Fruit fly (Drosophila melanogaster) Kc167 (cell line): ENCODE measurements around the gene CG6066.

Experiments
- Myc ChIP-seq: fragments of >200 bp; optimal IDR thresholded peaks from 2 replicates; lab custom pipeline; 2017; ENCODE audit warnings: missing external identifiers
- Sin3A ChIP-seq: fragments of >200 bp; optimal IDR thresholded peaks from 2 replicates; lab custom pipeline; 2018; ENCODE audit warnings: missing external identifiers
- h ChIP-seq: fragments of >200 bp; optimal IDR thresholded peaks from 3 replicates; lab custom pipeline; 2018; ENCODE audit warnings: missing external identifiers
- insv ChIP-seq: fragments of >200 bp; optimal IDR thresholded peaks from 3 replicates; lab custom pipeline; 2018; ENCODE audit warnings: missing external identifiers
- psq ChIP-seq: fragments of >200 bp; optimal IDR thresholded peaks from 2 replicates; lab custom pipeline; 2017; ENCODE audit warnings: missing external identifiers
- ttk ChIP-seq: sonication (Bioruptor generic); optimal IDR thresholded peaks from 2 replicates; lab custom pipeline; 2017; ENCODE audit warnings: missing external identifiers

CG6066 gene

DNA sequence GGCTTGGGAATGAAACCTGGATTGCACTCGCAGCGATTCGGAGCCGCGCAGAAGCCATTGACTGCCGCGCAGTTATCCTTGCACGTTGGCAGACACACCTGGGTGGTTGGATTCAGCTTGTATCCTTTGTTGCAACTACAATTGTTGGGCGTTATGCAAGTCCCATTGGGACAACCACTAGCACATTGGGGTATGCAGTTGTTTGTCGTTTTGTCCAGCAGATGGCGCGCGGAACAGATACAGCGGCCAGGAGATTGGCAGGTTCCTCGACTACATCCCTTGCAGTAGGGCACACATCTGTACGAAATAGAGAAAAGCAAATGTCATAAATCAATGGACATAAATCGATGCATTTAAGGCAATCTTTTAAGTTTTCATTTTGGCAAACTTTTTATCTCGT lies 17.9 kb downstream of the CG6066 start:
- TF ChIP-seq Sin3A (lab: Kevin White, UChicago) = no peak
- TF ChIP-seq Myc (lab: Kevin White, UChicago) = no peak
- TF ChIP-seq h (lab: Kevin White, UChicago) = no peak
- no peak for TF ChIP-seq insv (lab: Kevin White, UChicago)
- TF ChIP-seq ttk = no peak
- TF ChIP-seq psq = no peak

DNA sequence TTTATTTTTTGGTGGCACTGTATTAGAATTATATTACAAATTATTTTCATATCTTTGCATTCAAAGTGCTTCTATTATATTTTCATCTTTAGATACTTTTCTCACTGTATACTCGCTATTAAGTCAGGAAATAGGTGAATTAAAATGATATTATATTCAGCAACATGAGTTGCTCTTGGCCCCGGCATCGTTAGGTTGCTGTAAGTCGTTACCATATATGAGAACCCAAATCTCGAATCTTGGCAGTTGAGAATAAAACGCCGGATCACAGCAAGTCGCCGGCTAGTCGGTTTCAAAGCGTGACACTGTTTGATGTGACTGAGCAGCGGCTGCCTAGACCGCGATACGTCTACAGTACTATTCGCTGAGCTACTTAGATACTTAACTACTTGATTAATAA lies 22.3 kb downstream of the CG6066 start, which contains the start of gene CG14259:
Gene CG14259, plus strand, starts transcription at position 301 of the 400 bp plus-strand sequence.
- no peak for TF ChIP-seq h (lab: Kevin White, UChicago)
- no peak for TF ChIP-seq psq
- no peak for TF ChIP-seq ttk
- TF ChIP-seq insv (lab: Kevin White, UChicago) = no peak
- TF ChIP-seq Sin3A (lab: Kevin White, UChicago) = no peak
- no peak for TF ChIP-seq Myc (lab: Kevin White, UChicago)

DNA sequence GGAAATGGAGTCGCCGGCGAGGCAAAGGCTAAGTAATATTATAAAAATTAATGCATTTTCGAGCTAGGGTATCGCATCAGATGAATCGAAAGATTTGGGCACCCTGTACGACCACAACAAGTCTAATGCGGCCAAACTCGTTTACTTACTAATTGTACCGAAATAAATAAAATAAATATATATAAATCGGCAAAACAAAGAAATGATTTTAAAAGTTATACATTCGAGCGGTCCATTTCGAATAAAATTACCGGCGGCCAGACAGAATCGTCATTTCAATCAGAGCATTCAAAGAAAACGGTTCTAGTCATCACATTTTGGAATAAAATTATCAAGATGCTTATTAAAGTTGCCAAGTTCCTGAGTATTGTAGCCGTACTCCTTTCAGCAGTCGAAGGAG lies 23.7 kb downstream of the CG6066 start, which contains the start of gene CG14258:
Gene CG14258, plus strand, starts transcription at position 301 of the 400 bp plus-strand sequence.
- TF ChIP-seq h (lab: Kevin White, UChicago) = no peak
- no peak for TF ChIP-seq Myc (lab: Kevin White, UChicago)
- TF ChIP-seq ttk = no peak
- no peak for TF ChIP-seq psq
- no peak for TF ChIP-seq insv (lab: Kevin White, UChicago)
- TF ChIP-seq Sin3A (lab: Kevin White, UChicago) = no peak

DNA sequence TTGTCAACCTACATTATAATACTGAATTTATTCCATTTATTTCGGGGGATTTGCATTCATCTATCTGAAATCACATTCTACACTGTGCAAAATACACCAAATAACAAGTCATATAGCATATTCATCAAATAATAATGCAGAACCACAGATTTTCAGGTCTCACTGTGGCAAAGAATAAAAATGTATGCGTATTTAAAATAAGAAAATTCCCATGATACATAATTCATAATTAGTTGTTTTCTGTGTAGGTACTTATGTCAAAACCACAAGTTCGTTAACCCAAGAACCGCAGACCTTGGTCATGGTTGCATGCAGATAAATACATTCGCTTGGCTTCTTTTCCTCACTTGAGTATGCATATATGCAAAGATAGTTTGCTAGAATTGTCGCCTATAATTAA lies 24.2 kb downstream of the CG6066 start:
- TF ChIP-seq psq = no peak
- TF ChIP-seq h (lab: Kevin White, UChicago) = no peak
- TF ChIP-seq insv (lab: Kevin White, UChicago) = no peak
- no peak for TF ChIP-seq ttk
- TF ChIP-seq Myc (lab: Kevin White, UChicago) = no peak
- no peak for TF ChIP-seq Sin3A (lab: Kevin White, UChicago)

DNA sequence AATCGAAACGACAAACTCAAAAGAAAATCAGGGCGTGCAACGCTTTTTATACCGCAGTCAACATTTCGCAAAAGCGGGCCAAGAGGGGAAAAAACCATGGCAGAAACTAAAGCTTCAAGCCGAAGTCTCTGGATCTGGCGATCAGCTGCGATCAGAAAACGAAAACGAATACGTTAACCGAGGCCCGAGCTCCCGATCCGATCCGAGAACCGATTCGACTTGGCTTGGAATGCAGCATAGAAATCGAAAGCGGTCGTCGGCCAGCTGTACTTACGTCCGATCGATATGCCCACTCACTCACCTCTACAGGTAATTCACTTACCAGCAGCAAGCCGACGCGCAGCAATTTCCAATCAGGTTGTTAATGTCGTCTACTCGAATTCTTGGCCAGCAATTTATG lies 25.4 kb downstream of the CG6066 start, which contains the start of gene Cpr97Eb:
Gene Cpr97Eb, minus strand, starts transcription at position 25 of the 400 bp plus-strand sequence.
- TF ChIP-seq psq (no peak), h (lab: Kevin White, UChicago) (no peak), Myc (lab: Kevin White, UChicago) (no peak), Sin3A (lab: Kevin White, UChicago) (no peak), insv (lab: Kevin White, UChicago) (no peak), ttk (no peak)

DNA sequence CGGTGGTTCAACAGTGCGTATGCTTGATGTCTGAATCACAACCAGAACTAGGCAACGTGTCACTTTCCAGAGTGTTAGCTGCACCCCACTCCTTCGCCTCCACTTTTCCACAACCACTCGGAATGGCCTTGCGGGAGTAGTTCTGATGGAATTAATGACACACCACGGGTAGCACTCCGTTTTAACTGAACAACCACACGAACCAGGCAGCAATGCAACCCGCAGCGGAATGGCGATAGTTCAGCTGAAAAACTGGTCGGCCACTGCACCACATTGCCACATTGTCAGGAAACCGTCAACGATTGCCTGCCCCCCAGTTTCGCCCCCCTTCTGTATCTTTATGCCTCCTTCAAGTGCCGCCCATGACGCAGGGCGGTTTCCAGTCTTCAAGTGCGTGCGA lies 29.0 kb downstream of the CG6066 start, which contains the start of gene Cpr97Ea:
Gene Cpr97Ea, minus strand, starts transcription at position 230 of the 400 bp plus-strand sequence.
- TF ChIP-seq ttk = no peak
- no peak for TF ChIP-seq h (lab: Kevin White, UChicago)
- TF ChIP-seq psq = no peak
- no peak for TF ChIP-seq Sin3A (lab: Kevin White, UChicago)
- TF ChIP-seq Myc (lab: Kevin White, UChicago) = no peak
- TF ChIP-seq insv (lab: Kevin White, UChicago) = no peak

DNA sequence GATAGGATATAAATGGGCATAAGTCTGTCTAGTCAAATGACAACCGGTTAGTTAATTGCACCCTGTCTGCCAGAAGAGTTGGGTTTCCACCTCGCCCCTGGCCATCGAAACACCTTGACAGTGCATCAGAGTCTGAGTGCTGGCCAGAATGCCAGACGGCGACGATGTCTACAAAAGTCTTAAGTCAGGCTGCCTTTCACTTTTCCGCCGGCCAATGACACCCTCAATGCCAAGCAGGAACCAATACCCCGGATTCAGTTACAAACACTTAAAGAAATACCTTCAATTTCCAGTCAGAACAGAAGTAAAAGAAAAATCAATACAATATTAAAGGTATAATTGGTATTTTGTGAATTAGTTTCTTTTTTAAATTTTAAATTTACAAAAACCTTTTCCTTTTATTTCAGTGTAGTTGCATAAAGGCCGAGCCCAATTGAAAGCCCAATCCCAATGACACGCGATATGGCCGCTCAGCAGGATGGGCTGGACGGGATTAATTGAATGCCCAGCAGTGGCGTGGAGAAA lies 31.9 kb downstream of the CG6066 start:
- TF ChIP-seq insv (lab: Kevin White, UChicago) (no peak), ttk (no peak), psq (no peak), Sin3A (lab: Kevin White, UChicago) (no peak), Myc (lab: Kevin White, UChicago) (no peak), h (lab: Kevin White, UChicago) (no peak)

DNA sequence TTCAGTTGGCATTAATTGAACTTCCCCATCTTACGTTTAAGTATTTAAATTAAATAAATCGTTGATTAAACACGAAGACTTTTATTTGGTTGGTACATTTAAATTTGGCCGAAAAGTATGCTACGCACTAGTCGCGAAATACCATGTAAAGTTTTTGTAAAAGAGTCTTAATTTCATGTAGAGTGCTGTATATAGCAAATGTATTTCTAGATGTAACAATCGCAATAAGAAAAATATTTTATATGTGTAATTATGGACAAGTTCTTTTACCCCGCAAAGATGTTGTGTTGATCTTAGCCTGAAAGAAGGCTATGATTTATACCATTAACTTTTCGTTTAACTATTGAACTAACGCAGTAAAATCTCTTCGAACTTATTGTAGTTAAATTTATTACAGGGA lies 33.8 kb downstream of the CG6066 start:
- TF ChIP-seq Myc (lab: Kevin White, UChicago) (no peak), ttk (no peak), psq (no peak), Sin3A (lab: Kevin White, UChicago) (no peak), insv (lab: Kevin White, UChicago) (no peak), h (lab: Kevin White, UChicago) (no peak)

DNA sequence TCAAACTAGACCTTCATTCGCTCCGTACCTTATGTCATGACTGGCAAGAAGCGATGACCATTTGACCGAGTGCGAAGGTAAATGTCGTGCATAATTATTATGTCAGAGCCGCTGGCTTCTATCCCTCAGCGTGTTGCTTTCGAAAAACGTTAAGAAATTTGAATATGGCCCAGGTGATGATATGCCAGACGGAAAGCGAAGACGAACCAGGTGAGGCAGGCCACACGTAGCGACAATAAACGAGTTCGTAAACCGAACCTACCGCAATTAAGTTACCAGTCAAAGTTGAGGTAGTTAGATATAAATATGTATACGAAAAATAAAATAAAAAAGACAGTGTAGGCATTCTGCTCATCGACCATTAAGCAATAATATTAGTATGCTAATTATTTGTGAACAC lies 39.9 kb downstream of the CG6066 start:
- no peak for TF ChIP-seq psq
- no peak for TF ChIP-seq h (lab: Kevin White, UChicago)
- no peak for TF ChIP-seq ttk
- TF ChIP-seq Sin3A (lab: Kevin White, UChicago) = no peak

DNA sequence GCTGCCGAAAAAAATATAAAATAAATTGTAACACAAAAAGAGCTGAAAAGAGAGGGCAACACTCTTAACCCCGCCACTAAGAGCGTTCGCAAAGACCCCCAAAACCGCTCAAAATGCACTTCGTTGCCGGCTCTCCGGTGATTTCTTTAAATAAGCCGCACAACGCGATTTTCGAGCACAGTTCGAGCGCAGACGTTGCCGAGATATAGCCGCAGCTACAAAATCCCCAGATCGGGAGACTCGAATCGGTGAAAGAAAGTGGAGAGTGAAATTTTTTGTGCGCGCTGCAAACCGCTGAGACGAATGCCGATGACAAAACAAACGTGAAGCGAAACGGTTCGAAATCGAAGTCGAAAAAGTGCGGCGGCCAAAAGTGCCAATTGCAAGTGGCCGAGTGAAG lies 40.8 kb downstream of the CG6066 start, which contains the start of gene CG14257:
Gene CG14257, plus strand, starts transcription at position 177 of the 400 bp plus-strand sequence.
- TF ChIP-seq Sin3A (lab: Kevin White, UChicago) (no peak), insv (lab: Kevin White, UChicago) (no peak), h (lab: Kevin White, UChicago) (no peak), ttk (no peak), psq (no peak), Myc (lab: Kevin White, UChicago) (no peak)

DNA sequence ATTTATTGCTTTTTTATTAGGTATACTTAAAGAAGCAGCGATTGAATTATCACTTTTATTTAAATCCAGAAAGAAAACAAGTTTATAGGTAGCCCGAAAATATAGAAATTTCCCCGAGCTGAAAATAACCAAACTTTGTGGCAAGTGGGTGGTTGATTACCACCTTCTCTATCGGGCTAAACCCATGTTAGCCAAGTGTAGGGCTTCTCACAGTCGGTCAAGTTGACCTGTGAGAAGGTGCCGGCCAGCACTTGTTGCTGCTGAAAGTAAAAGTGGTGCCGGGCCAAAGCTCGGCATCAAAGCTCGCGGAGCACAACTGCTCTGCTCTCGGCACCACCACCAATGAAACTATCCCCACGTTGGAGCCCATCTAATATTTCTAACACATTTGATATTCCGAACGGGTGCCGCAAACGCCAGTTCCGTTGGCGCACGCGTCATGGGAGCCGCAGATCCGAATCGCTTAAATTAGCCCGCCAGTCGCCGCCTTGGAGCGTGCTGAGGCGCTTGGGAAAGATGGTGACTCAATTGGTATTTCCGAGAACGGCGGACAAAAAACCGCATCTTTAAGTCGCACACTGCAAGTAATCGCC lies 45.5 kb downstream of the CG6066 start:
- TF ChIP-seq psq = no peak

DNA sequence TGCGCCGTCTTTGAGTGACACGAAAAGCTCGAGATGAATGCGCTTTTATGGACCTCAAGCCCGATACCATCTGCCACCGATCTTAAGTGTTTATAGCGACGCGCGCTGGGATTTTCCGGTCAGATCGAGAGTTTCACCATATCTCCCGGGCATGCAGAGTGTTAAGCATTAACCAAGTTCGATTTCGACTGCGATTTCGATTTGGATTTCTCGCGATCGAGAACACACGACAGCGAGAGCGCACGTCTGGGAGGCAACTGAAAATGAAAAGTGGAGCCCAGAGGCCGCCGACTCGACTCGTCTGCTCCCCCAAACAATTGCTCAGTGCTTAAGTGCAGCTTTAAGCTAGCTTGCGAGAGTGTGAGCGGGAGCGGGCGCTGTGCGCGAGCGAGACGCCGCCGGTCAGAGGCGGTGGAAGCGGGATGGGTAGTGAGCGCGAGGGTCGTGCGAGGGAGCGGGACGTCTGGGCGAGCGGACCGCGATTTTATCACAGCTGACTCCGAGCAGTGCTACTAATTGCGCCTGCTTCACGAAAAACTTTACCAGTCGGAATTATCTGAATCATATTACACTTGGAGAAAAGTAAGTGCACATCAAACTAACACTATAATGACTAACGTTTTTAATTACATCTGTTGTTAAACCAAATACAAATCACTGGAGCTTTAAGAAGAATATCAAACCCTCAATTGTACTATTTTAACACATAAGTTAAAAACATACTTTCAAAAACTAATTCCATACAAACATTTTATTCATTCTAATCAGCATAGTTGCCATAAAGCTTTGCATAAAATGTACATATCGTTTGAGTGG lies 46.5 kb downstream of the CG6066 start, which contains the start of gene spz:
Gene spz, minus strand, starts transcription at position 261 of the 816 bp plus-strand sequence.
- no peak for TF ChIP-seq insv (lab: Kevin White, UChicago)
- no peak for TF ChIP-seq psq
- TF ChIP-seq ttk = no peak
- no peak for TF ChIP-seq Myc (lab: Kevin White, UChicago)
- no peak for TF ChIP-seq h (lab: Kevin White, UChicago)
- TF ChIP-seq Sin3A (lab: Kevin White, UChicago) = no peak
